Fruit fly (Drosophila melanogaster) whole organism, adult: ENCODE measurements around the gene CG14406.
A peak's percentile ranks its signal among the peaks of the same experiment; 100 is the strongest.

Source experiments
- CG11617 ChIP-seq: fragments of 200-800 bp; sonication (Bioruptor generic); optimal IDR thresholded peaks from 2 replicates; lab custom pipeline; 2017; ENCODE audit warnings: mild to moderate bottlenecking, missing biosample characterization, missing genetic modification reagents, missing genetic modification characterization
- CG12768 ChIP-seq: fragments of 200-800 bp; sonication (Bioruptor generic); optimal IDR thresholded peaks from 2 replicates; lab custom pipeline; 2017; ENCODE audit warnings: missing biosample characterization, missing genetic modification characterization, mild to moderate bottlenecking, moderate library complexity, missing genetic modification reagents
- CG14711 ChIP-seq: fragments of 200-800 bp; sonication (Bioruptor generic); optimal IDR thresholded peaks from 2 replicates; lab custom pipeline; 2018; ENCODE audit warnings: missing biosample characterization, mild to moderate bottlenecking, missing genetic modification characterization, moderate library complexity
- CG1620 ChIP-seq: fragments of 200-800 bp; sonication (Bioruptor generic); optimal IDR thresholded peaks from 2 replicates; lab custom pipeline; 2016; ENCODE audit warnings: missing biosample characterization, missing genetic modification characterization
- CG33017 ChIP-seq: fragments of 200-800 bp; sonication (Bioruptor generic); optimal IDR thresholded peaks from 2 replicates; lab custom pipeline; 2018; ENCODE audit warnings: missing biosample characterization, mild to moderate bottlenecking, missing genetic modification characterization, moderate library complexity
- CG5204 ChIP-seq: fragments of 200-800 bp; sonication (Bioruptor generic); optimal IDR thresholded peaks from 2 replicates; lab custom pipeline; 2016; ENCODE audit warnings: missing biosample characterization, missing genetic modification characterization
- CG7045 ChIP-seq: fragments of 200-800 bp; sonication (Bioruptor generic); optimal IDR thresholded peaks from 2 replicates; lab custom pipeline; 2017; ENCODE audit warnings: missing biosample characterization, mild to moderate bottlenecking, missing genetic modification characterization
- CG7101 ChIP-seq: fragments of 200-800 bp; sonication (Bioruptor generic); optimal IDR thresholded peaks from 2 replicates; lab custom pipeline; 2018; ENCODE audit warnings: missing biosample characterization, mild to moderate bottlenecking, missing genetic modification characterization, moderate library complexity
- Clk ChIP-seq: fragments of 200-800 bp; sonication (Bioruptor generic); optimal IDR thresholded peaks from 2 replicates; lab custom pipeline; 2017; ENCODE audit warnings: missing biosample characterization, missing genetic modification characterization
- Crg-1 ChIP-seq: fragments of 200-800 bp; sonication (Bioruptor generic); optimal IDR thresholded peaks from 2 replicates; lab custom pipeline; 2016; ENCODE audit warnings: missing biosample characterization, missing genetic modification characterization
- Hr96 ChIP-seq: fragments of 200-800 bp; sonication (Bioruptor generic); optimal IDR thresholded peaks from 2 replicates; lab custom pipeline; 2016; ENCODE audit warnings: missing biosample characterization, missing genetic modification characterization
- Mnt ChIP-seq: fragments of 200-800 bp; sonication (Bioruptor generic); optimal IDR thresholded peaks from 2 replicates; lab custom pipeline; 2016; ENCODE audit warnings: missing biosample characterization, mild to moderate bottlenecking, missing genetic modification characterization
- bab1 ChIP-seq: fragments of 200-800 bp; sonication (Bioruptor generic); optimal IDR thresholded peaks from 3 replicates; lab custom pipeline; 2019; ENCODE audit warnings: missing biosample characterization, mild to moderate bottlenecking, missing genetic modification characterization, moderate library complexity
- cic ChIP-seq: fragments of 200-800 bp; sonication (Bioruptor generic); optimal IDR thresholded peaks from 2 replicates; lab custom pipeline; 2017; ENCODE audit warnings: missing biosample characterization, mild to moderate bottlenecking, missing genetic modification characterization, moderate library complexity
- cnc ChIP-seq, 2 experiments: fragments of >200 bp; optimal IDR thresholded peaks; 2 replicates each; lab custom pipeline; 2017
- kay ChIP-seq: fragments of 200-800 bp; sonication (Bioruptor generic); peaks from one replicate; lab custom pipeline; 2016; ENCODE audit warnings: missing biosample characterization, missing genetic modification characterization, borderline replicate concordance
- ovo ChIP-seq: fragments of 200-800 bp; sonication (Bioruptor generic); optimal IDR thresholded peaks from 2 replicates; lab custom pipeline; 2016; ENCODE audit warnings: missing biosample characterization, missing genetic modification characterization
- pad ChIP-seq: fragments of 200-800 bp; sonication (Bioruptor generic); optimal IDR thresholded peaks from 3 replicates; lab custom pipeline; 2017; ENCODE audit warnings: missing biosample characterization, missing genetic modification characterization, mild to moderate bottlenecking, moderate library complexity, missing genetic modification reagents
- tj ChIP-seq: fragments of 200-800 bp; sonication (Bioruptor generic); optimal IDR thresholded peaks from 3 replicates; lab custom pipeline; 2017; ENCODE audit warnings: missing biosample characterization, mild to moderate bottlenecking, missing genetic modification characterization, moderate library complexity
- toe ChIP-seq: fragments of 200-800 bp; sonication (Bioruptor generic); optimal IDR thresholded peaks from 2 replicates; lab custom pipeline; 2016; ENCODE audit warnings: missing biosample characterization, missing genetic modification characterization

CG14406 gene

dm6 chrX:14918750-14919247 is 8.2 kb upstream of the CG14406 start, which contains the start of gene Eo:
Eo (minus strand) TSS chrX:14918800.
- TF ChIP-seq cic (no peak), kay (GFP tag; lab: Kevin White, UChicago) (peak; percentile 38), bab1 (GFP tag; lab: Kevin White, UChicago) (peak; percentile 3), CG11617 (GFP tag; lab: Kevin White, UChicago) (no peak), pad (GFP tag; lab: Kevin White, UChicago) (no peak), CG14711 (tag; lab: Kevin White, UChicago) (no peak), toe (GFP tag; lab: Kevin White, UChicago) (no peak), CG7101 (tag; lab: Kevin White, UChicago) (peak; percentile 0), tj (GFP tag; lab: Kevin White, UChicago) (no peak), CG5204 (GFP tag; lab: Kevin White, UChicago) (peak; percentile 3), CG33017 (tag; lab: Kevin White, UChicago) (no peak), Crg-1 (no peak), ovo (GFP tag; lab: Kevin White, UChicago) (no peak), Clk (GFP tag; lab: Kevin White, UChicago) (no peak), CG7045 (GFP tag; lab: Kevin White, UChicago) (no peak), Hr96 (GFP tag; lab: Kevin White, UChicago) (peak; percentile 25), cnc (optimal IDR thresholded peaks at IDR 0.05; lab: Kevin White, UChicago) (no peak), CG1620 (GFP tag; lab: Kevin White, UChicago) (no peak), CG12768 (GFP tag; lab: Kevin White, UChicago) (no peak), Mnt (GFP tag; lab: Kevin White, UChicago) (no peak)

- no peak for TF ChIP-seq Hr96 (GFP tag; lab: Kevin White, UChicago)
- TF ChIP-seq tj (GFP tag; lab: Kevin White, UChicago), result peak; percentile 94
- TF ChIP-seq Mnt (GFP tag; lab: Kevin White, UChicago), result no peak
- TF ChIP-seq bab1 (GFP tag; lab: Kevin White, UChicago), result peak; percentile 44
Measured at dm6 chrX:14913706-14914303, 3.2 kb upstream of the CG14406 start, which contains the start of gene CG12398. CG12398 (minus strand) TSS chrX:14913812.

DNA sequence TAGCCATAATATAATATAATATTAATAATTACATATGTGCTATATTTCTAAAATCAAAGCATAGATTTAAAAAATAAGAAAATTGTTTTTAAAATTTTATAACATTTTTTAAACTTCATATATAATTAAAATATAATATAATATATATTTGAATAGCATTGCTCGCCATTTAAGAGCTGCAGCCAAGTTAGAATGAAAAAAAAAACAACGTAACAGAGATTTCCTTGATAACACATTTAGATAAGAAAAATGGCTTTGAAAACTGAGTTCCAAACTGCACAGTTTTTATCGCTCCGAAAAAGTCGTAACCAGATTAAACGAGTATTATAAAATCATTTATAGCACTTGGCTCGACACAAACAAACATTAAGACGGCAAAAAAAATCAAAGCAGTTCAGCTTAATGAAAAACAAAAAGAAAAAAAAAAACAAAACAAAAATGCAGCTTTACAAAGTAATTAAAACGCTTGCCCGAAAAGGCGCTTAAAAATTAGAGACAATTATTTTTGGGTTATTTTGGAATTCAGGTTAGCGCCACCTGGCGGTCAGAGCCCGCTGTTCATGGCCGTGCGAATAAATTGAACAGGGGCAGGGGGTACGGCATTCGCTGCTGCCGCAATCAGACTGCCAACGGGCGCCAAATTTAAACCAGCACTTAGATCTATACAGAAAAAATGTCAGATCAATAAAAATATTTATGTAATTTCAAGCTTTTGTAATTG is 827 bp downstream of the CG14406 start, which contains the start of gene fiz:
Gene fiz (minus strand): TSS at position 51 of the 721 bp plus-strand sequence.
- TF ChIP-seq CG1620 (GFP tag; lab: Kevin White, UChicago) (no peak), CG7045 (GFP tag; lab: Kevin White, UChicago) (no peak), CG12768 (GFP tag; lab: Kevin White, UChicago) (no peak), cnc (optimal IDR thresholded peaks at IDR 0.05; lab: Kevin White, UChicago) (no peak), ovo (GFP tag; lab: Kevin White, UChicago) (no peak), Clk (GFP tag; lab: Kevin White, UChicago) (no peak), Mnt (GFP tag; lab: Kevin White, UChicago) (no peak), cic (no peak), pad (GFP tag; lab: Kevin White, UChicago) (no peak), bab1 (GFP tag; lab: Kevin White, UChicago) (no peak), Crg-1 (no peak)

DNA sequence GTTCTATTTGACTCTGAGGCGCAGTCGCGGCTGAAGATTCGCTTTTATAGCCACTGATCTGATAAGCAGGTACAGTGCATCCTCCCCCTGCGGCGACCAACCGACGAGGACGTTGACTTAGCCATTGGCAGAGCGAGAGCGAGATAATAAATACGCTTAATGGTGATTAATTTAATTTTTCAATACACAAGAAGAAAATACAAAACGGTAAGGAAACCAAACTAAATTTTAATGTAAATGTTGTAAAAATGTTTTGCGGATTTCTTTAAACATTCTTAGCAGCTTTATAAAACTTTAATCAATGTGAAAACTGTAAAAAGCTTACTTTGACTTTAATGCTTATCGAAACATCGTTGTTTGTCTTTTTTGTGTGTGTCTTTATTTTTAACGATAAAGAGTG is 1.6 kb downstream of the CG14406 start:
- no peak for TF ChIP-seq CG1620 (GFP tag; lab: Kevin White, UChicago)
- no peak for TF ChIP-seq Hr96 (GFP tag; lab: Kevin White, UChicago)
- TF ChIP-seq CG7101 (tag; lab: Kevin White, UChicago), result peak; percentile 56
- TF ChIP-seq kay (GFP tag; lab: Kevin White, UChicago), result peak; percentile 5
- TF ChIP-seq Mnt (GFP tag; lab: Kevin White, UChicago), result peak; percentile 1
- no peak for TF ChIP-seq Crg-1
- peak; percentile 15 for TF ChIP-seq CG14711 (tag; lab: Kevin White, UChicago)
- TF ChIP-seq CG5204 (GFP tag; lab: Kevin White, UChicago), result peak; percentile 21
- no peak for TF ChIP-seq cnc (optimal IDR thresholded peaks at IDR 0.05; lab: Kevin White, UChicago)
- TF ChIP-seq CG33017 (tag; lab: Kevin White, UChicago), result peak; percentile 47

- peak; percentile 25 for TF ChIP-seq Hr96 (GFP tag; lab: Kevin White, UChicago)
- TF ChIP-seq pad (GFP tag; lab: Kevin White, UChicago), result no peak
- TF ChIP-seq cic, result no peak
- no peak for TF ChIP-seq CG7101 (tag; lab: Kevin White, UChicago)
- no peak for TF ChIP-seq CG12768 (GFP tag; lab: Kevin White, UChicago)
- TF ChIP-seq cnc (optimal IDR thresholded peaks at IDR 0.05; lab: Kevin White, UChicago), result no peak
- peak; percentile 1 for TF ChIP-seq Mnt (GFP tag; lab: Kevin White, UChicago)
- TF ChIP-seq kay (GFP tag; lab: Kevin White, UChicago), result peak; percentile 1
- TF ChIP-seq ovo (GFP tag; lab: Kevin White, UChicago), result peak; percentile 11
- TF ChIP-seq Crg-1, result no peak
- TF ChIP-seq CG11617 (GFP tag; lab: Kevin White, UChicago), result no peak
- no peak for TF ChIP-seq toe (GFP tag; lab: Kevin White, UChicago)
- TF ChIP-seq CG14711 (tag; lab: Kevin White, UChicago), result no peak
- no peak for TF ChIP-seq bab1 (GFP tag; lab: Kevin White, UChicago)
- TF ChIP-seq CG1620 (GFP tag; lab: Kevin White, UChicago), result no peak
- TF ChIP-seq Clk (GFP tag; lab: Kevin White, UChicago), result no peak
- TF ChIP-seq tj (GFP tag; lab: Kevin White, UChicago), result no peak
- TF ChIP-seq CG7045 (GFP tag; lab: Kevin White, UChicago), result no peak
- no peak for TF ChIP-seq CG5204 (GFP tag; lab: Kevin White, UChicago)
- TF ChIP-seq CG33017 (tag; lab: Kevin White, UChicago), result no peak
Measured at dm6 chrX:14905499-14906044, 5.1 kb downstream of the CG14406 start, which contains the start of gene CG9512. CG9512 (minus strand) TSS chrX:14905549.
